Worm (Caenorhabditis elegans): ENCODE data around the gene mup-2.
A peak's percentile ranks its signal among the peaks of the same experiment; 100 is the strongest.

Gene mup-2

DNA sequence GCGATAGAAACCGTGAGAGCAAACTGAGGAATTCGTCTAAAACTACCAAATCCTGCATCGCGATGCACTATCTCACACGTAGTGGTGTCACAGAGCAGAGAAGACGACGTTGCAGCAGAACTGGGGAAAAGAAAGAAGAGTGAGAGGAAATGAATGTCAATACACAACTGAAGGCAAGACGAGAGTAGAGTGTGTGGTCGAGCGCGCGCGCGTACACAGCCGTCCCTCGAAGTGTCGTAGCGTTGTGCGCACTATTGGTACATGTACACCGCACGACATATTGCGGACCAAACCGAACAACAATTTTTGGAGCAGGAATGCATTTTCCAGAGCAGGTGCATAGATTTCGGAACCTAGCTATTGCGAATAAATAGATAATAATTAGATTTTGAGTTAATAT lies 31.7 kb downstream of the mup-2 start (continued):
- TF ChIP-seq rcor-1 (GFP tag; IDR thresholded peaks at IDR 0.05) (peak; percentile 25; the same call in 1 of the 2 replicates), B0035.1 (tag; optimal IDR thresholded peaks at IDR 0.05) (no peak), attf-3 (GFP tag; conservative IDR thresholded peaks at IDR 0.05) (no peak), snpc-4 (GFP tag; optimal IDR thresholded peaks at IDR 0.05) (no peak), snpc-4 (tag; optimal IDR thresholded peaks at IDR 0.05) (peak in 1 of 4 experiments; percentile 42), hsf-1 (GFP tag; IDR thresholded peaks at IDR 0.05) (no peak), Y53F4B.3 (GFP tag; IDR thresholded peaks at IDR 0.05) (no peak), akir-1 (GFP tag; optimal IDR thresholded peaks at IDR 0.05) (no peak), unc-62 (GFP tag; optimal IDR thresholded peaks at IDR 0.05) (no peak), snpc-3.4 (tag; optimal IDR thresholded peaks at IDR 0.05) (peak; percentile 10), hmg-20 (GFP tag; IDR thresholded peaks at IDR 0.05) (no peak), ceh-58 (GFP tag; IDR thresholded peaks at IDR 0.05) (no peak), hlh-26 (GFP tag; conservative IDR thresholded peaks at IDR 0.05) (no peak), sdz-38 (tag; optimal IDR thresholded peaks at IDR 0.05) (no peak), F57A8.1 (GFP tag; optimal IDR thresholded peaks at IDR 0.05) (no peak), F22D6.2 (tag; optimal IDR thresholded peaks at IDR 0.05) (no peak), attf-6 (GFP tag; IDR thresholded peaks at IDR 0.05) (no peak), ceh-40 (GFP tag; IDR thresholded peaks at IDR 0.05) (no peak), madf-6 (GFP tag; IDR thresholded peaks at IDR 0.05) (no peak), rpc-1 (optimal IDR thresholded peaks at IDR 0.05) (no peak), rpc-1 (tag; optimal IDR thresholded peaks at IDR 0.05) (no peak), ztf-26 (tag; optimal IDR thresholded peaks at IDR 0.05) (no peak), K11D2.4 (GFP tag; IDR thresholded peaks at IDR 0.05) (no peak), ztf-6 (GFP tag; IDR thresholded peaks at IDR 0.05) (0 out of 2 replicates have a peak, but pooled peaks have one; percentile 25), mcd-1 (GFP tag; IDR thresholded peaks at IDR 0.05) (0 out of 2 replicates have a peak, but pooled peaks have one; percentile 34), tlf-1 (GFP tag; optimal IDR thresholded peaks at IDR 0.05) (no peak), ztf-28 (GFP tag; IDR thresholded peaks at IDR 0.05) (no peak), F39B2.1 (GFP tag; IDR thresholded peaks at IDR 0.05) (no peak), lin-54 (GFP tag; optimal IDR thresholded peaks at IDR 0.05) (no peak), nfyb-1 (GFP tag; IDR thresholded peaks at IDR 0.05) (peak; percentile 47; the same call in 1 of the 2 replicates), nhr-120 (GFP tag; IDR thresholded peaks at IDR 0.05) (no peak), bed-2 (GFP tag; IDR thresholded peaks at IDR 0.05) (no peak), let-526 (GFP tag; IDR thresholded peaks at IDR 0.05) (no peak), die-1 (tag; optimal IDR thresholded peaks at IDR 0.05) (peak; percentile 28), aptf-3 (GFP tag; IDR thresholded peaks at IDR 0.05) (no peak), ekl-4 (GFP tag; IDR thresholded peaks at IDR 0.05) (no peak), somi-1 (GFP tag; optimal IDR thresholded peaks at IDR 0.05) (no peak), C06A6.2 (GFP tag; conservative IDR thresholded peaks at IDR 0.05) (no peak), him-1 (tag; optimal IDR thresholded peaks at IDR 0.05) (no peak), F37B4.10 (GFP tag; IDR thresholded peaks at IDR 0.05) (no peak), dpl-1 (GFP tag; optimal IDR thresholded peaks at IDR 0.05) (no peak), rec-8 (tag; optimal IDR thresholded peaks at IDR 0.05) (no peak), Y56A3A.18 (GFP tag; IDR thresholded peaks at IDR 0.05) (no peak), tbp1 (GFP tag; optimal IDR thresholded peaks at IDR 0.05) (peak; percentile 38), ccch-3 (GFP tag; optimal IDR thresholded peaks at IDR 0.05) (no peak), Y67H2A.10 (GFP tag; conservative IDR thresholded peaks at IDR 0.05) (no peak), fkh-3 (tag; optimal IDR thresholded peaks at IDR 0.05) (no peak), nhr-90 (tag; optimal IDR thresholded peaks at IDR 0.05) (no peak), attf-5 (GFP tag; optimal IDR thresholded peaks at IDR 0.05) (peak; percentile 32), madf-3 (GFP tag; IDR thresholded peaks at IDR 0.05) (0 out of 2 replicates have a peak, but pooled peaks have one; percentile 52)

Measured in whole organism, young adult.